Worm (Caenorhabditis elegans): Measurements from ENCODE around the gene smgl-2.

ce11 chrIV:3767749-3768148 lies 41.8 kb downstream of the smgl-2 start:
- TF ChIP-seq ama-1 (optimal IDR thresholded peaks at IDR 0.05) (no peak), nhr-28 (tag; optimal IDR thresholded peaks at IDR 0.05) (no peak), nhr-237 (tag; optimal IDR thresholded peaks at IDR 0.05) (no peak), zip-4 (GFP tag; optimal IDR thresholded peaks at IDR 0.05) (no peak), unc-62 (GFP tag; optimal IDR thresholded peaks at IDR 0.05) (no peak), sptf-1 (tag; optimal IDR thresholded peaks at IDR 0.05) (no peak), fkh-10 (GFP tag; optimal IDR thresholded peaks at IDR 0.05) (no peak), aly-2 (tag; optimal IDR thresholded peaks at IDR 0.05) (no peak), nhr-84 (tag; optimal IDR thresholded peaks at IDR 0.05) (no peak), elt-3 (tag; optimal IDR thresholded peaks at IDR 0.05) (no peak), xbp-1 (tag; optimal IDR thresholded peaks at IDR 0.05) (no peak)

Measured in whole organism, L1 larva.